Fruit fly (Drosophila melanogaster) Kc167 (cell line): ENCODE results near the gene Polr2F.

ENCODE experiments used
- Sin3A ChIP-seq: fragments of >200 bp; optimal IDR thresholded peaks from 2 replicates; lab custom pipeline; 2018; ENCODE audit warnings: missing external identifiers
- insv ChIP-seq: fragments of >200 bp; optimal IDR thresholded peaks from 3 replicates; lab custom pipeline; 2018; ENCODE audit warnings: missing external identifiers
- psq ChIP-seq: fragments of >200 bp; optimal IDR thresholded peaks from 2 replicates; lab custom pipeline; 2017; ENCODE audit warnings: missing external identifiers
- ttk ChIP-seq: sonication (Bioruptor generic); optimal IDR thresholded peaks from 2 replicates; lab custom pipeline; 2017; ENCODE audit warnings: missing external identifiers

DNA sequence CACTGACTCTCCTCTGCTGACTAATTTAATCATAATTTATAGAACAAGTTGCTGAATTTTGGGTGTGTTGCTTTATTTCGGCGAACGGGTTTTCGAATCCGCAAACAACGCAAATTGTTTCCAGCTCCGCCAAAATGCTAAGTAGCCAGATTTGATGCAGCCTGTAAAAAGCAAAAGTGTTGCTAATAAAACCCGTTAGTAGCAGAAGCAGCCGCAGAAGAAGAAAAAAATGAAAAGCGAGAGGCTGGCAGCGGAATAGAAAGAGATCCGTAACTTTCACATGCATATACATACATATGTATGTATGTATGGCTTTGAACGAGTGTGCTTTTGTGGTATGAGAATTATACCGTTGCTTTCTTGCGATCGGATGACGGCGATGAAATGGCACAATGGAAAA lies 20.4 kb downstream of the Polr2F start:
- no peak for TF ChIP-seq psq (lab: Kevin White, UChicago)
- TF ChIP-seq insv = no peak
- no peak for TF ChIP-seq ttk (lab: Kevin White, UChicago)
- TF ChIP-seq Sin3A (lab: Kevin White, UChicago) = no peak
